Fruit fly (Drosophila melanogaster) whole organism, adult: ENCODE measurements around the gene cmpy.

ENCODE experiments used
- CG1620 ChIP-seq: fragments of 200-800 bp; sonication (Bioruptor generic); optimal IDR thresholded peaks from 2 replicates; lab custom pipeline; 2016; ENCODE audit warnings: missing biosample characterization, missing genetic modification characterization
- CG33017 ChIP-seq: fragments of 200-800 bp; sonication (Bioruptor generic); optimal IDR thresholded peaks from 2 replicates; lab custom pipeline; 2018; ENCODE audit warnings: missing biosample characterization, mild to moderate bottlenecking, missing genetic modification characterization, moderate library complexity
- CG7045 ChIP-seq: fragments of 200-800 bp; sonication (Bioruptor generic); optimal IDR thresholded peaks from 2 replicates; lab custom pipeline; 2017; ENCODE audit warnings: missing biosample characterization, mild to moderate bottlenecking, missing genetic modification characterization
- Mnt ChIP-seq: fragments of 200-800 bp; sonication (Bioruptor generic); optimal IDR thresholded peaks from 2 replicates; lab custom pipeline; 2016; ENCODE audit warnings: missing biosample characterization, mild to moderate bottlenecking, missing genetic modification characterization
- cic ChIP-seq: fragments of 200-800 bp; sonication (Bioruptor generic); optimal IDR thresholded peaks from 2 replicates; lab custom pipeline; 2017; ENCODE audit warnings: missing biosample characterization, mild to moderate bottlenecking, missing genetic modification characterization, moderate library complexity
- kay ChIP-seq: fragments of 200-800 bp; sonication (Bioruptor generic); peaks from one replicate; lab custom pipeline; 2016; ENCODE audit warnings: missing biosample characterization, missing genetic modification characterization, borderline replicate concordance

- no peak for TF ChIP-seq cic (GFP tag; lab: Kevin White, UChicago)
- TF ChIP-seq Mnt (GFP tag; lab: Kevin White, UChicago): no peak
- no peak for TF ChIP-seq CG33017 (tag; lab: Kevin White, UChicago)
- no peak for TF ChIP-seq CG7045 (GFP tag; lab: Kevin White, UChicago)
- TF ChIP-seq CG1620 (GFP tag; lab: Kevin White, UChicago): no peak
- no peak for TF ChIP-seq kay
Observed at dm6 chr3L:20663967-20664366, 55.0 kb downstream of the cmpy start.
